Fruit fly (Drosophila melanogaster) S2 (cell line): ENCODE measurements around the gene CG13634.

Experiments
- CG8478 ChIP-seq: fragments of >200 bp; optimal IDR thresholded peaks from 2 replicates; lab custom pipeline; 2018
- CTCF ChIP-seq, 2 experiments: fragments of >200 bp; optimal IDR thresholded peaks; 2 replicates each; lab custom pipeline; 2018

CG13634 gene

dm6 chr3R:24805048-24805447, 15.1 kb upstream of the CG13634 start, which contains the start of gene polybromo:
Gene polybromo (minus strand): TSS chr3R:24805259.
- TF ChIP-seq CG8478 (lab: Kevin White, UChicago) (no peak), CTCF (optimal IDR thresholded peaks at IDR 0.05; lab: Kevin White, UChicago) (no peak)

dm6 chr3R:24799503-24799902, 9.6 kb upstream of the CG13634 start, which contains the start of gene Ude:
Gene Ude (minus strand): TSS chr3R:24799668.
- no peak for TF ChIP-seq CTCF (optimal IDR thresholded peaks at IDR 0.05; lab: Kevin White, UChicago)
- TF ChIP-seq CG8478 (lab: Kevin White, UChicago): no peak

- no peak for TF ChIP-seq CTCF (optimal IDR thresholded peaks at IDR 0.05; lab: Kevin White, UChicago)
- TF ChIP-seq CG8478 (lab: Kevin White, UChicago): no peak
Observed at dm6 chr3R:24798595-24798994, 8.7 kb upstream of the CG13634 start.

- TF ChIP-seq CG8478 (lab: Kevin White, UChicago): no peak
- TF ChIP-seq CTCF (optimal IDR thresholded peaks at IDR 0.05; lab: Kevin White, UChicago): no peak
Observed at dm6 chr3R:24787734-24788133, 2.2 kb downstream of the CG13634 start, which contains the start of gene Ets96B. Gene Ets96B (plus strand): TSS chr3R:24788054.

- TF ChIP-seq CG8478 (lab: Kevin White, UChicago): no peak
- no peak for TF ChIP-seq CTCF (optimal IDR thresholded peaks at IDR 0.05; lab: Kevin White, UChicago)
Observed at dm6 chr3R:24787042-24787565, 2.8 kb downstream of the CG13634 start, which contains the start of gene CG5805. Gene CG5805 (minus strand): TSS chr3R:24787421.

dm6 chr3R:24778218-24778739, 11.7 kb downstream of the CG13634 start:
- no peak for TF ChIP-seq CG8478 (lab: Kevin White, UChicago)
- no peak for TF ChIP-seq CTCF (optimal IDR thresholded peaks at IDR 0.05; lab: Kevin White, UChicago)

dm6 chr3R:24777101-24777500, 12.8 kb downstream of the CG13634 start:
- TF ChIP-seq CG8478 (lab: Kevin White, UChicago) (no peak), CTCF (optimal IDR thresholded peaks at IDR 0.05; lab: Kevin White, UChicago) (no peak)

dm6 chr3R:24773422-24773821, 16.5 kb downstream of the CG13634 start:
- TF ChIP-seq CTCF (optimal IDR thresholded peaks at IDR 0.05; lab: Kevin White, UChicago) (no peak), CG8478 (lab: Kevin White, UChicago) (no peak)

- TF ChIP-seq CG8478 (lab: Kevin White, UChicago) (no peak), CTCF (optimal IDR thresholded peaks at IDR 0.05; lab: Kevin White, UChicago) (no peak)
Observed at dm6 chr3R:24773016-24773415, 16.9 kb downstream of the CG13634 start.

dm6 chr3R:24771273-24772231, 18.4 kb downstream of the CG13634 start, which contains the start of gene CG42331:
Gene CG42331 (plus strand): TSS chr3R:24772181.
- no peak for TF ChIP-seq CTCF (optimal IDR thresholded peaks at IDR 0.05; lab: Kevin White, UChicago)
- no peak for TF ChIP-seq CG8478 (lab: Kevin White, UChicago)

- TF ChIP-seq CG8478 (lab: Kevin White, UChicago) (no peak), CTCF (optimal IDR thresholded peaks at IDR 0.05; lab: Kevin White, UChicago) (no peak)
Observed at dm6 chr3R:24769601-24770000, 20.3 kb downstream of the CG13634 start.

dm6 chr3R:24768538-24769401, 21.2 kb downstream of the CG13634 start, which contains the start of gene CG13631:
Gene CG13631 (plus strand): TSS chr3R:24769351.
- no peak for TF ChIP-seq CG8478 (lab: Kevin White, UChicago)
- TF ChIP-seq CTCF (optimal IDR thresholded peaks at IDR 0.05; lab: Kevin White, UChicago): no peak

dm6 chr3R:24767667-24768340, 22.1 kb downstream of the CG13634 start:
- no peak for TF ChIP-seq CTCF (optimal IDR thresholded peaks at IDR 0.05; lab: Kevin White, UChicago)
- TF ChIP-seq CG8478 (lab: Kevin White, UChicago): no peak
